Worm (Caenorhabditis elegans): ENCODE measurements around the gene fbxc-45.

ce11 chrIV:2960242-2960641, 38.2 kb upstream of the fbxc-45 start:
- no peak for TF ChIP-seq med-1 (GFP tag; optimal IDR thresholded peaks at IDR 0.05; ENCODE audit: insufficient read depth)
- no peak for TF ChIP-seq tab-1 (GFP tag; IDR thresholded peaks at IDR 0.05)
- TF ChIP-seq ref-1 (GFP tag; conservative IDR thresholded peaks at IDR 0.05) = no peak
- TF ChIP-seq klf-2 (GFP tag; conservative IDR thresholded peaks at IDR 0.05) = no peak
- TF ChIP-seq ztf-23 (GFP tag; IDR thresholded peaks at IDR 0.05) = no peak
- TF ChIP-seq ztf-29 (GFP tag; IDR thresholded peaks at IDR 0.05) = no peak
- no peak for TF ChIP-seq flt-1 (GFP tag; IDR thresholded peaks at IDR 0.05)
- no peak for TF ChIP-seq cog-1 (tag; optimal IDR thresholded peaks at IDR 0.05)
